Worm (Caenorhabditis elegans) whole organism, L4 larva: ENCODE results near the gene tbx-11.

Source experiments
- F44E2.7 ChIP-seq: fragments of 200-800 bp; sonication (Bioruptor generic); IDR thresholded peaks from 2 replicates; pipeline ENCODE4 v2.1.2; 2022; ENCODE audit warnings: missing genetic modification characterization, missing compliant biosample characterization
- F49E8.2 ChIP-seq: sonication (generic microtip); optimal IDR thresholded peaks from 2 replicates; lab custom pipeline; 2016; ENCODE audit warnings: missing compliant biosample characterization, mild to moderate bottlenecking, missing genetic modification characterization, borderline replicate concordance
- R02D3.7 ChIP-seq: fragments of 150-350 bp; sonication (generic microtip); optimal IDR thresholded peaks from 3 replicates; lab custom pipeline; 2014; ENCODE audit warnings: missing biosample characterization, missing genetic modification characterization
- T20F7.1 ChIP-seq: fragments of 200-800 bp; sonication (Bioruptor generic); optimal IDR thresholded peaks from 2 replicates; lab custom pipeline; 2018; ENCODE audit warnings: mild to moderate bottlenecking, missing genetic modification characterization, missing compliant biosample characterization
- Y48G9A.11 ChIP-seq: fragments of 200-800 bp; sonication (Bioruptor generic); IDR thresholded peaks from 2 replicates; pipeline ENCODE4 v1.3.6; 2022; ENCODE audit warnings: missing genetic modification reagents, missing genetic modification characterization, missing compliant biosample characterization
- Y75B8A.6 ChIP-seq: fragments of 200-800 bp; sonication (Bioruptor generic); IDR thresholded peaks from 2 replicates; pipeline ENCODE4 v1.3.6; 2022; ENCODE audit warnings: missing genetic modification reagents, missing genetic modification characterization, missing compliant biosample characterization
- ZK546.5 ChIP-seq, 2 experiments: sonication (generic microtip); optimal IDR thresholded peaks; 2 replicates each; lab custom pipeline; 2017; ENCODE audit warnings: missing biosample characterization in 2 of 2, missing genetic modification characterization in 2 of 2
- attf-4 ChIP-seq: sonication (generic microtip); optimal IDR thresholded peaks from 3 replicates; lab custom pipeline; 2017; ENCODE audit warnings: missing biosample characterization, missing genetic modification characterization
- ceh-28 ChIP-seq: fragments of 150-350 bp; optimal IDR thresholded peaks from 2 replicates; lab custom pipeline; 2014; ENCODE audit warnings: missing biosample characterization, missing genetic modification reagents, missing genetic modification characterization
- ceh-32 ChIP-seq: sonication (generic microtip); optimal IDR thresholded peaks from 2 replicates; lab custom pipeline; 2016; ENCODE audit warnings: mild to moderate bottlenecking, missing genetic modification characterization, missing compliant biosample characterization; ENCODE audit not compliant: poor library complexity
- ceh-44 ChIP-seq: fragments of 200-800 bp; sonication (Bioruptor generic); IDR thresholded peaks from 2 replicates; pipeline ENCODE4 v1.3.6; 2022; ENCODE audit warnings: missing genetic modification reagents, missing genetic modification characterization, missing compliant biosample characterization
- ceh-82 ChIP-seq: sonication (generic microtip); optimal IDR thresholded peaks from 2 replicates; lab custom pipeline; 2017; ENCODE audit warnings: missing biosample characterization, missing genetic modification characterization
- cey-2 ChIP-seq: sonication (generic microtip); optimal IDR thresholded peaks from 3 replicates; lab custom pipeline; 2017; ENCODE audit warnings: missing genetic modification characterization, mild to moderate bottlenecking, missing compliant biosample characterization, antibody characterized with exemption, borderline replicate concordance; ENCODE audit not compliant: insufficient read depth
- daf-8 ChIP-seq: fragments of 200-800 bp; sonication (Bioruptor generic); IDR thresholded peaks from 2 replicates; pipeline ENCODE4 v1.3.6; 2022; ENCODE audit warnings: missing genetic modification characterization, missing compliant biosample characterization
- dmd-6 ChIP-seq: fragments of 200-800 bp; sonication (Bioruptor generic); IDR thresholded peaks from 2 replicates; pipeline ENCODE4 v1.3.6; 2022; ENCODE audit warnings: missing genetic modification reagents, missing genetic modification characterization, missing compliant biosample characterization
- dpl-1 ChIP-seq: fragments of 150-350 bp; optimal IDR thresholded peaks from 2 replicates; lab custom pipeline; 2014; ENCODE audit warnings: missing biosample characterization, missing genetic modification reagents, missing genetic modification characterization
- hif-1 ChIP-seq, 2 experiments: sonication (generic microtip); optimal IDR thresholded peaks; 2 replicates each; lab custom pipeline; 2016 to 2017; ENCODE audit warnings: missing compliant biosample characterization in 2 of 2, missing genetic modification characterization in 2 of 2, missing genetic modification reagents in 2 of 2, missing genotype in 2 of 2, mild to moderate bottlenecking in 1 of 2
- lim-7 ChIP-seq: fragments of 200-800 bp; sonication (Bioruptor generic); IDR thresholded peaks from 2 replicates; pipeline ENCODE4 v1.3.6; 2022; ENCODE audit warnings: missing genetic modification characterization, missing compliant biosample characterization
- lin-29 ChIP-seq: fragments of 200-800 bp; sonication (Bioruptor generic); IDR thresholded peaks from 2 replicates; pipeline ENCODE4 v1.3.6; 2022; ENCODE audit warnings: missing genetic modification reagents, missing genetic modification characterization, missing compliant biosample characterization
- lir-3 ChIP-seq: sonication (generic microtip); optimal IDR thresholded peaks from 2 replicates; lab custom pipeline; 2016; ENCODE audit warnings: mild to moderate bottlenecking, missing genetic modification characterization, missing compliant biosample characterization
- madf-5 ChIP-seq, 2 experiments: fragments of 200-800 bp; sonication (Bioruptor generic); IDR thresholded peaks; 2 replicates each; pipeline ENCODE4 v1.3.6; 2022; ENCODE audit warnings: missing compliant biosample characterization in 2 of 2, missing genetic modification characterization in 2 of 2
- mes-2 ChIP-seq: sonication (generic microtip); optimal IDR thresholded peaks from 2 replicates; lab custom pipeline; 2016; ENCODE audit warnings: missing genotype, mild to moderate bottlenecking, missing genetic modification characterization, missing compliant biosample characterization; ENCODE audit not compliant: poor library complexity, severe bottlenecking
- mxl-2 ChIP-seq: fragments of 200-800 bp; sonication (Bioruptor generic); conservative IDR thresholded peaks from 2 replicates; pipeline ENCODE4 v1.3.6; 2022; ENCODE audit warnings: missing genetic modification reagents, missing genetic modification characterization, missing compliant biosample characterization
- mxl-3 ChIP-seq: fragments of 200-800 bp; sonication (Bioruptor generic); optimal IDR thresholded peaks from 2 replicates; lab custom pipeline; 2018; ENCODE audit warnings: mild to moderate bottlenecking, missing genetic modification characterization, missing compliant biosample characterization
- nhr-11 ChIP-seq: fragments of 150-350 bp; optimal IDR thresholded peaks from 2 replicates; lab custom pipeline; 2014; ENCODE audit warnings: missing biosample characterization, missing genetic modification characterization
- nhr-237 ChIP-seq: sonication (generic microtip); optimal IDR thresholded peaks from 2 replicates; lab custom pipeline; 2017; ENCODE audit warnings: missing biosample characterization, missing genetic modification characterization
- nhr-25 ChIP-seq: sonication (generic microtip); optimal IDR thresholded peaks from 2 replicates; lab custom pipeline; 2017; ENCODE audit warnings: missing genetic modification characterization, mild to moderate bottlenecking, missing compliant biosample characterization, antibody characterized with exemption, moderate library complexity, borderline replicate concordance; ENCODE audit not compliant: insufficient read depth
- nhr-48 ChIP-seq: sonication (generic microtip); optimal IDR thresholded peaks from 2 replicates; lab custom pipeline; 2016; ENCODE audit warnings: mild to moderate bottlenecking, missing genetic modification characterization, missing compliant biosample characterization
- pqm-1 ChIP-seq: sonication (generic microtip); optimal IDR thresholded peaks from 2 replicates; lab custom pipeline; 2017; ENCODE audit warnings: missing biosample characterization, missing genetic modification characterization
- rbr-2 ChIP-seq: sonication (generic microtip); optimal IDR thresholded peaks from 2 replicates; lab custom pipeline; 2016; ENCODE audit warnings: missing genotype, missing genetic modification characterization, missing compliant biosample characterization
- skn-1 ChIP-seq: fragments of 150-350 bp; optimal IDR thresholded peaks from 2 replicates; lab custom pipeline; 2014; ENCODE audit warnings: missing biosample characterization, missing genetic modification characterization
- snpc-4 ChIP-seq: fragments of 150-350 bp; optimal IDR thresholded peaks from 2 replicates; lab custom pipeline; 2014; ENCODE audit warnings: missing biosample characterization, missing genetic modification characterization
- unc-130 ChIP-seq: sonication (generic microtip); optimal IDR thresholded peaks from 2 replicates; lab custom pipeline; 2016; ENCODE audit warnings: missing genetic modification reagents, missing genetic modification characterization, missing compliant biosample characterization
- unc-39 ChIP-seq: sonication (generic microtip); optimal IDR thresholded peaks from 2 replicates; lab custom pipeline; 2017; ENCODE audit warnings: missing biosample characterization, missing genetic modification characterization
- vab-7 ChIP-seq: fragments of 200-800 bp; sonication (Bioruptor generic); IDR thresholded peaks from 2 replicates; pipeline ENCODE4 v1.3.6; 2022; ENCODE audit warnings: missing genetic modification reagents, missing genetic modification characterization, missing compliant biosample characterization
- ztf-11 ChIP-seq: fragments of 150-350 bp; optimal IDR thresholded peaks from 2 replicates; lab custom pipeline; 2014; ENCODE audit warnings: missing biosample characterization, missing genetic modification characterization

tbx-11 gene

ce11 chrIII:6067557-6067956 lies 20.8 kb upstream of the tbx-11 start, which contains the start of gene mapk-15:
mapk-15 (plus strand) TSS chrIII:6067857.
- no peak for TF ChIP-seq dpl-1

DNA sequence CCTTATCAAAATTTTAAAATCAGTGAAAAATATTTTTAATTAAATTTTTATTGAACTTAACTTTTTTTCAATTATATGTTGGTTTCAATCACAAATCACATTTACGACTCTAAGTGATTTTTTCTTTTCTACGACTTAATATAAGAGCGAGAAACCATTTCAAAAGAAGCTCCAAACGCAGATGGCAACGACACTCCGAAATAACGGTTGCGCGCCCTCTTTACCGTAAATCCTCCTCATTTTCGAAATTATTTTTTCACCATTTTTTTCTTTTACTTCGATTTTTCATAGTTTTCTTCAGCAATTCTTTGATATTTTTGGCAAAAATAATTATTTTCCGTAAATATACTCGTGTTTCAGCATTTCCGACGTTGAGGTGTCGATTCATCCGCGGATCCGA lies 18.0 kb upstream of the tbx-11 start:
- peak; percentile 98 for TF ChIP-seq Y48G9A.11 (GFP tag; lab: Robert Waterston, UW)

DNA sequence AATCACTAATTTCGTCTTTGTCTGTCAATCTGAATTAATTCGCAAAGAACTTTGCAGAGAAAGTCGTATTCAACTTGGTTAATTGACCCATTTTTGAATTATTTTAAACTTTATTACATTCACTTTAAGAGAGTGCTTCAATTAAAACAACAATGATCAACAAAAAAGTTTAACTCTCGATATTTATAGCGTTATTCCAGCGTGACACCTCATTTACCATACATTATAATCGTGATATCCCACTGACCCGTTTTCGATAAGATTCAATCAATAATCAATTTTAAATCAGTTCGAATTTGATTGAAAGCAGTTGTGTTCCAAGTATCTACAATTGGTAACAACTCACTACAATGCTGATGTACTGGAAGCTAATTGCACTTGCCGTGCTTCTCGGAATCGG lies 10.0 kb upstream of the tbx-11 start, which contains the start of gene clc-10:
Gene clc-10, plus strand, starts transcription at position 301 of the 400 bp plus-strand sequence.
- TF ChIP-seq cey-2 (tag; lab: Kevin White, UChicago), result no peak
- no peak for TF ChIP-seq lir-3 (tag; lab: Kevin White, UChicago)
- TF ChIP-seq daf-8 (GFP tag; lab: Robert Waterston, UW), result no peak
- TF ChIP-seq dmd-6 (GFP tag; lab: Robert Waterston, UW), result no peak
- TF ChIP-seq nhr-11 (tag; lab: Kevin White, UChicago), result no peak
- no peak for TF ChIP-seq ZK546.5 (tag; optimal IDR thresholded peaks at IDR 0.05; lab: Kevin White, UChicago)
- TF ChIP-seq lin-29 (GFP tag; lab: Robert Waterston, UW), result no peak
- TF ChIP-seq unc-39, result no peak
- TF ChIP-seq ceh-32 (tag; lab: Kevin White, UChicago), result no peak

- TF ChIP-seq lim-7 (GFP tag; lab: Robert Waterston, UW) (0 out of 2 replicates have a peak, but pooled peaks have one; percentile 38), rbr-2 (tag; lab: Kevin White, UChicago) (no peak), ztf-11 (tag; lab: Kevin White, UChicago) (no peak), F44E2.7 (GFP tag; lab: Robert Waterston, UW) (0 out of 2 replicates have a peak, but pooled peaks have one; percentile 28), attf-4 (no peak), Y48G9A.11 (GFP tag; lab: Robert Waterston, UW) (peak; percentile 52; the same call in 1 of the 2 replicates), mxl-3 (GFP tag; lab: Kevin White, UChicago) (no peak), vab-7 (GFP tag; lab: Robert Waterston, UW) (peak; percentile 47; the same call in 1 of the 2 replicates), T20F7.1 (GFP tag; lab: Kevin White, UChicago) (no peak)
These were observed 9.4 kb upstream of the tbx-11 start for ce11 chrIII:6056179-6056578.

ce11 chrIII:6055706-6056105 lies 8.9 kb upstream of the tbx-11 start, which contains the start of gene F40H6.5:
F40H6.5 (minus strand) TSS chrIII:6055806.
- TF ChIP-seq ztf-11 (tag; lab: Kevin White, UChicago), result no peak
- TF ChIP-seq, all 104 proteins: peak for 0

- no peak for TF ChIP-seq F49E8.2
- no peak for TF ChIP-seq ceh-44 (GFP tag; lab: Robert Waterston, UW)
- TF ChIP-seq ceh-82, result no peak
- TF ChIP-seq nhr-237 (tag; lab: Kevin White, UChicago), result no peak
- TF ChIP-seq skn-1 (tag; lab: Kevin White, UChicago), result no peak
- TF ChIP-seq R02D3.7 (tag; lab: Kevin White, UChicago), result no peak
- TF ChIP-seq nhr-25, result no peak
- no peak for TF ChIP-seq Y48G9A.11 (GFP tag; lab: Robert Waterston, UW)
These were observed 7.4 kb downstream of the tbx-11 start, which contains the start of gene ift-139 for ce11 chrIII:6039370-6039769. ift-139 (minus strand) TSS chrIII:6039470.

ce11 chrIII:6030483-6030882 lies 16.3 kb downstream of the tbx-11 start, which contains the start of gene ZK328.6:
ZK328.6 (minus strand) TSS chrIII:6030583.
- TF ChIP-seq mes-2 (tag; lab: Kevin White, UChicago) (no peak), hif-1 (tag; optimal IDR thresholded peaks at IDR 0.05; lab: Kevin White, UChicago) (no peak), pqm-1 (tag; lab: Kevin White, UChicago) (no peak), Y75B8A.6 (GFP tag; lab: Robert Waterston, UW) (no peak), ceh-28 (tag; lab: Kevin White, UChicago) (no peak), unc-130 (GFP tag; lab: Kevin White, UChicago) (no peak), nhr-48 (tag; lab: Kevin White, UChicago) (no peak), snpc-4 (tag; lab: Kevin White, UChicago) (no peak), mxl-2 (GFP tag; lab: Robert Waterston, UW) (no peak), madf-5 (GFP tag; IDR thresholded peaks at IDR 0.05; lab: Robert Waterston, UW) (no peak), cey-2 (tag; lab: Kevin White, UChicago) (no peak)
